Fruit fly (Drosophila melanogaster) whole organism, embryonic: ENCODE measurements around the gene MESR3.
A peak's percentile ranks its signal among the peaks of the same experiment; 100 is the strongest.

Experiments
- BEAF-32 ChIP-seq: fragments of 200-800 bp; sonication (Bioruptor generic); optimal IDR thresholded peaks from 3 replicates; lab custom pipeline; 2017; ENCODE audit warnings: missing biosample characterization, missing genetic modification characterization, mild to moderate bottlenecking, moderate library complexity, missing genetic modification reagents
- CG10147 ChIP-seq: fragments of 200-800 bp; sonication (Bioruptor generic); optimal IDR thresholded peaks from 2 replicates; lab custom pipeline; 2019; ENCODE audit warnings: missing biosample characterization, mild to moderate bottlenecking, missing genetic modification characterization, moderate library complexity
- CG10209 ChIP-seq: fragments of 200-800 bp; sonication (Bioruptor generic); optimal IDR thresholded peaks from 3 replicates; lab custom pipeline; 2017; ENCODE audit warnings: missing biosample characterization, mild to moderate bottlenecking, missing genetic modification characterization, missing genetic modification reagents
- CG11247 ChIP-seq: fragments of 200-800 bp; sonication (Bioruptor generic); IDR thresholded peaks from 2 replicates; pipeline ENCODE4 v1.3.6; 2022; ENCODE audit warnings: missing biosample characterization, missing genetic modification characterization
- CG11723 ChIP-seq: fragments of 200-800 bp; sonication (Bioruptor generic); optimal IDR thresholded peaks from 2 replicates; lab custom pipeline; 2017; ENCODE audit warnings: missing biosample characterization, mild to moderate bottlenecking, missing genetic modification characterization
- CG15696 ChIP-seq: fragments of 200-800 bp; sonication (Bioruptor generic); optimal IDR thresholded peaks from 2 replicates; lab custom pipeline; 2019; ENCODE audit warnings: missing biosample characterization, mild to moderate bottlenecking, missing genetic modification characterization, moderate library complexity
- CG1602 ChIP-seq: fragments of 200-800 bp; sonication (Bioruptor generic); optimal IDR thresholded peaks from 3 replicates; lab custom pipeline; 2016; ENCODE audit warnings: missing biosample characterization, missing genetic modification characterization
- CG1792 ChIP-seq: fragments of 200-800 bp; sonication (Bioruptor generic); optimal IDR thresholded peaks from 2 replicates; lab custom pipeline; 2016; ENCODE audit warnings: missing biosample characterization, missing genetic modification characterization
- CG2116 ChIP-seq: fragments of 200-800 bp; sonication (Bioruptor generic); optimal IDR thresholded peaks from 3 replicates; lab custom pipeline; 2018; ENCODE audit warnings: missing biosample characterization, mild to moderate bottlenecking, missing genetic modification characterization
- CG2129 ChIP-seq: fragments of 200-800 bp; sonication (Bioruptor generic); IDR thresholded peaks from 2 replicates; pipeline ENCODE4 v1.3.6; 2022; ENCODE audit warnings: missing biosample characterization, missing genetic modification characterization; ENCODE audit not compliant: partially characterized antibody
- CG34422 ChIP-seq: fragments of 200-800 bp; sonication (Bioruptor generic); IDR thresholded peaks from 3 replicates; pipeline ENCODE4 v1.3.6; 2022; ENCODE audit warnings: missing biosample characterization, missing genetic modification characterization
- CG4404 ChIP-seq: fragments of 200-800 bp; sonication (Bioruptor generic); IDR thresholded peaks from 2 replicates; pipeline ENCODE4 v1.3.6; 2022; ENCODE audit warnings: missing biosample characterization, missing genetic modification characterization
- CG6175 ChIP-seq: fragments of 200-800 bp; sonication (Bioruptor generic); IDR thresholded peaks from 3 replicates; pipeline ENCODE4 v1.3.6; 2022; ENCODE audit warnings: missing biosample characterization, missing genetic modification characterization
- CG6654 ChIP-seq: fragments of 200-800 bp; sonication (Bioruptor generic); optimal IDR thresholded peaks from 2 replicates; lab custom pipeline; 2017; ENCODE audit warnings: missing biosample characterization, mild to moderate bottlenecking, missing genetic modification characterization
- CG9437 ChIP-seq: fragments of 200-800 bp; sonication (Bioruptor generic); optimal IDR thresholded peaks from 2 replicates; lab custom pipeline; 2018; ENCODE audit warnings: missing biosample characterization, mild to moderate bottlenecking, missing genetic modification characterization
- CTCF ChIP-seq: fragments of 200-800 bp; sonication (Bioruptor generic); optimal IDR thresholded peaks from 2 replicates; lab custom pipeline; 2017; ENCODE audit warnings: missing biosample characterization, mild to moderate bottlenecking, missing genetic modification characterization, moderate library complexity
- Camta ChIP-seq: fragments of 200-800 bp; sonication (Bioruptor generic); optimal IDR thresholded peaks from 2 replicates; lab custom pipeline; 2016; ENCODE audit warnings: missing biosample characterization, missing genetic modification characterization
- Dll ChIP-seq: fragments of 200-800 bp; sonication (Bioruptor generic); IDR thresholded peaks from 4 replicates; pipeline ENCODE4 v1.3.6; 2022; ENCODE audit warnings: missing biosample characterization, missing genetic modification characterization; ENCODE audit not compliant: partially characterized antibody
- Doc3 ChIP-seq: fragments of 200-800 bp; sonication (Bioruptor generic); IDR thresholded peaks from 3 replicates; pipeline ENCODE4 v1.3.6; 2022; ENCODE audit warnings: missing biosample characterization, missing genetic modification characterization; ENCODE audit not compliant: partially characterized antibody
- Fer3 ChIP-seq: fragments of 200-800 bp; sonication (Bioruptor generic); optimal IDR thresholded peaks from 2 replicates; lab custom pipeline; 2018; ENCODE audit warnings: missing biosample characterization, mild to moderate bottlenecking, missing genetic modification characterization, moderate library complexity
- Gsc ChIP-seq: fragments of 200-800 bp; sonication (Bioruptor generic); IDR thresholded peaks from 2 replicates; pipeline ENCODE4 v1.3.6; 2022; ENCODE audit warnings: missing biosample characterization, missing genetic modification characterization
- H15 ChIP-seq: fragments of 200-800 bp; sonication (Bioruptor generic); IDR thresholded peaks from 3 replicates; pipeline ENCODE4 v1.3.6; 2022; ENCODE audit warnings: missing biosample characterization, missing genetic modification characterization
- Hand ChIP-seq: fragments of 200-800 bp; sonication (Bioruptor generic); optimal IDR thresholded peaks from 2 replicates; lab custom pipeline; 2017; ENCODE audit warnings: mild to moderate bottlenecking, missing biosample characterization, missing genetic modification reagents, missing genetic modification characterization
- Jarid2 ChIP-seq: fragments of 200-800 bp; sonication (Bioruptor generic); optimal IDR thresholded peaks from 3 replicates; lab custom pipeline; 2017; ENCODE audit warnings: mild to moderate bottlenecking, missing biosample characterization, missing genetic modification reagents, missing genetic modification characterization
- Lhr ChIP-seq: fragments of 200-800 bp; sonication (Bioruptor generic); optimal IDR thresholded peaks from 3 replicates; lab custom pipeline; 2017; ENCODE audit warnings: mild to moderate bottlenecking, missing biosample characterization, missing genetic modification reagents, missing genetic modification characterization
- Lpt ChIP-seq: fragments of >200 bp; optimal IDR thresholded peaks from 2 replicates; lab custom pipeline; 2018; ENCODE audit warnings: missing biosample characterization, missing genetic modification characterization
- MBD-R2 ChIP-seq: fragments of 200-800 bp; sonication (Bioruptor generic); IDR thresholded peaks from 2 replicates; pipeline ENCODE4 v1.3.6; 2022; ENCODE audit warnings: missing biosample characterization, missing genetic modification characterization
- MTF-1 ChIP-seq: fragments of 200-800 bp; sonication (Bioruptor generic); optimal IDR thresholded peaks from 2 replicates; lab custom pipeline; 2018; ENCODE audit warnings: missing biosample characterization, mild to moderate bottlenecking, missing genetic modification characterization, borderline replicate concordance
- Oaz ChIP-seq: fragments of 200-800 bp; sonication (Bioruptor generic); IDR thresholded peaks from 2 replicates; pipeline ENCODE4 v1.3.6; 2022; ENCODE audit warnings: missing biosample characterization, missing genetic modification characterization
- Optix ChIP-seq: fragments of 200-800 bp; sonication (Bioruptor generic); IDR thresholded peaks from 3 replicates; pipeline ENCODE4 v1.3.6; 2022; ENCODE audit warnings: missing biosample characterization, missing genetic modification characterization
- Ptx1 ChIP-seq: fragments of 200-800 bp; sonication (Bioruptor generic); IDR thresholded peaks from 2 replicates; pipeline ENCODE4 v1.3.6; 2022; ENCODE audit warnings: missing biosample characterization, missing genetic modification characterization
- Sry-β ChIP-seq: fragments of 200-800 bp; sonication (Bioruptor generic); optimal IDR thresholded peaks from 2 replicates; lab custom pipeline; 2018; ENCODE audit warnings: missing biosample characterization, mild to moderate bottlenecking, missing genetic modification characterization, moderate library complexity
- Stat92E ChIP-seq, 3 experiments: fragments of >200 bp in 2 of 3; fragments of 200-800 bp in 1 of 3; sonication (Bioruptor generic) in 1 of 3; optimal IDR thresholded peaks; 2 replicates each; lab custom pipeline; 2017 to 2019; ENCODE audit warnings: missing biosample characterization in 3 of 3, missing genetic modification characterization in 3 of 3, mild to moderate bottlenecking in 1 of 3, moderate library complexity in 1 of 3
- abd-A ChIP-seq: fragments of 200-800 bp; sonication (Bioruptor generic); optimal IDR thresholded peaks from 3 replicates; lab custom pipeline; 2019; ENCODE audit warnings: missing biosample characterization, mild to moderate bottlenecking, missing genetic modification characterization, moderate library complexity
- ap ChIP-seq: fragments of 200-800 bp; sonication (Bioruptor generic); IDR thresholded peaks from 2 replicates; pipeline ENCODE4 v1.3.6; 2022; ENCODE audit warnings: missing biosample characterization, missing genetic modification characterization
- ato ChIP-seq: fragments of 200-800 bp; sonication (Bioruptor generic); IDR thresholded peaks from 2 replicates; pipeline ENCODE4 v1.3.6; 2022; ENCODE audit warnings: missing biosample characterization, missing genetic modification characterization; ENCODE audit not compliant: partially characterized antibody
- bbx ChIP-seq: fragments of 200-800 bp; sonication (Bioruptor generic); IDR thresholded peaks from 2 replicates; pipeline ENCODE4 v1.3.6; 2022; ENCODE audit warnings: missing biosample characterization, missing genetic modification characterization; ENCODE audit not compliant: partially characterized antibody
- bigmax ChIP-seq: fragments of 200-800 bp; sonication (Bioruptor generic); optimal IDR thresholded peaks from 2 replicates; lab custom pipeline; 2018; ENCODE audit warnings: missing biosample characterization, mild to moderate bottlenecking, missing genetic modification characterization
- btn ChIP-seq: fragments of 200-800 bp; sonication (Bioruptor generic); optimal IDR thresholded peaks from 2 replicates; lab custom pipeline; 2016; ENCODE audit warnings: missing biosample characterization, missing genetic modification characterization
- chn ChIP-seq: fragments of 200-800 bp; sonication (Bioruptor generic); optimal IDR thresholded peaks from 2 replicates; lab custom pipeline; 2016; ENCODE audit warnings: missing biosample characterization, missing genetic modification characterization
- gcm2 ChIP-seq: fragments of 200-800 bp; sonication (Bioruptor generic); optimal IDR thresholded peaks from 2 replicates; lab custom pipeline; 2016; ENCODE audit warnings: missing biosample characterization, missing genetic modification characterization
- ham ChIP-seq: fragments of 200-800 bp; sonication (Bioruptor generic); IDR thresholded peaks from 2 replicates; pipeline ENCODE4 v1.3.6; 2022; ENCODE audit warnings: missing biosample characterization, missing genetic modification characterization
- lmd ChIP-seq: fragments of 200-800 bp; sonication (Bioruptor generic); IDR thresholded peaks from 2 replicates; pipeline ENCODE4 v1.3.6; 2022; ENCODE audit warnings: missing biosample characterization, missing genetic modification characterization
- mirr ChIP-seq: fragments of 200-800 bp; sonication (Bioruptor generic); optimal IDR thresholded peaks from 3 replicates; lab custom pipeline; 2018; ENCODE audit warnings: missing biosample characterization, mild to moderate bottlenecking, missing genetic modification characterization
- nom ChIP-seq: fragments of 200-800 bp; sonication (Bioruptor generic); optimal IDR thresholded peaks from 2 replicates; lab custom pipeline; 2017; ENCODE audit warnings: missing biosample characterization, missing genetic modification characterization, mild to moderate bottlenecking, moderate library complexity, missing genetic modification reagents
- pan ChIP-seq, 4 experiments: fragments of >200 bp in 3 of 4; fragments of 200-800 bp in 1 of 4; sonication (Bioruptor generic) in 1 of 4; optimal IDR thresholded peaks in 3 of 4; IDR thresholded peaks in 1 of 4; 2 replicates each; pipeline versions ENCODE4 v1.3.6 to Lab custom; 2017 to 2022; ENCODE audit warnings: missing biosample characterization in 2 of 4, missing genetic modification characterization in 2 of 4, mixed read lengths in 1 of 4
- tup ChIP-seq: fragments of 200-800 bp; sonication (Bioruptor generic); optimal IDR thresholded peaks from 2 replicates; lab custom pipeline; 2016; ENCODE audit warnings: missing biosample characterization, mild to moderate bottlenecking, missing genetic modification characterization, moderate library complexity
- vnd ChIP-seq: fragments of 200-800 bp; sonication (Bioruptor generic); IDR thresholded peaks from 3 replicates; pipeline ENCODE4 v1.3.6; 2022; ENCODE audit warnings: missing biosample characterization, missing genetic modification characterization; ENCODE audit not compliant: partially characterized antibody

The MESR3 gene

DNA sequence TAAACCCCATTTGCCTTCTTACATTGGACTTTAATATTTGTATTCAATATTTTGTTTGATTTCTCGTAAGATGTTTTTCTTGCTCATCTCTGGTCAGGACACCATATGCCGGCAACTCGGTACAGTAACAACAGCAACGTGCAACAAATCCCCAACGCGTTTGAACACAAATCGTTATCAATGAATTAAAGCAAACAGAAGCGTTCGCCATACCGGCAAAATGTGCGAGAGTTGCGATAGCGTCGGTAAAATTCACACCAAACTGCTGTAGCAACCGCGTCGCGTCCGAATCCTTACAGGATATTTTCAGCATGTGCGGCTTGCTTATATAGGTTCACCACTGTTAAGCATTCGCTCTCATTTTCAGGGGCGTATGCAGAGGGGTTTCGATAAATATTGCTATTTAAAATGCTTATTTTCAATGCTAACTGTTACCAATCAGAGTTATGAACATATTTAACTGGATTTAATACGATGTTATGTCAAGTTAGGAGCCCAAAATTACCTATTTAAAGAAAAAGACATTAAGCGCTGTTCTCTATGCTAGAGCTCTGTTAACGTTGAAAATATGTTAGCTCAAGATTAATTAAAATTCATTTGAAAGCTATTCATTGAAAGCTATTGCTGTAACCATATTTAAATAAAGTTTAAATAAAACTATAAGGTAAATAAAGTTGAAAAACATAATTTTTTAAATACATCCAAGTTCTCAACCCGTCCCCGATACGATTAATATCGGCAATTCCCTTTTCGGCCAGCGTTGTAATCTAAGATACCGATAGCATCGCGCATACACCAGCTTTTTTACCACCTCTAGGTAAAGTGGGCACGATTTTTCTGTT, 26.7 kb upstream of the MESR3 start, which contains the start of the genes Pde11 and CG15160 (continued):
- no peak for TF ChIP-seq CG6654 (GFP tag; lab: Kevin White, UChicago)
- no peak for TF ChIP-seq CG10209 (GFP tag; lab: Kevin White, UChicago)
- TF ChIP-seq CG34422: peak; percentile 41; the same call in 1 of the 3 replicates
- TF ChIP-seq Ptx1 (GFP tag; lab: Robert Waterston, UW): peak; percentile 40
- peak; percentile 99 for TF ChIP-seq CG2116 (GFP tag; lab: Kevin White, UChicago)
- no peak for TF ChIP-seq Oaz
- TF ChIP-seq CG4404 (GFP tag; lab: Robert Waterston, UW): no peak
- no peak for TF ChIP-seq Optix (GFP tag; lab: Robert Waterston, UW)
- peak; percentile 78 for TF ChIP-seq Lhr (GFP tag; lab: Kevin White, UChicago)
- TF ChIP-seq BEAF-32 (GFP tag; lab: Kevin White, UChicago): peak; percentile 98
- no peak for TF ChIP-seq pan (optimal IDR thresholded peaks at IDR 0.05; lab: Kevin White, UChicago)
- peak in 1 of 2 experiments; percentile 29 for TF ChIP-seq pan (GFP tag; optimal IDR thresholded peaks at IDR 0.05 in 1 of 2, IDR thresholded peaks at IDR 0.05 in 1 of 2)
- no peak for TF ChIP-seq CG10147
- no peak for TF ChIP-seq ap
- no peak for TF ChIP-seq btn (GFP tag; lab: Kevin White, UChicago)
- peak; percentile 22; the same call in 1 of the 2 replicates for TF ChIP-seq lmd (GFP tag; lab: Robert Waterston, UW)
- TF ChIP-seq CTCF (GFP tag; lab: Kevin White, UChicago): peak; percentile 44
- TF ChIP-seq Doc3: peak; percentile 95
- TF ChIP-seq chn (GFP tag; lab: Kevin White, UChicago): peak; percentile 51
- TF ChIP-seq Hand (GFP tag; lab: Kevin White, UChicago): no peak
- TF ChIP-seq Lpt (GFP tag; lab: Kevin White, UChicago): no peak
- TF ChIP-seq CG11723 (GFP tag; lab: Kevin White, UChicago): no peak
- TF ChIP-seq MBD-R2: peak; percentile 86
- TF ChIP-seq tup (GFP tag; lab: Kevin White, UChicago): no peak
- TF ChIP-seq nom (GFP tag; lab: Kevin White, UChicago): no peak
- TF ChIP-seq Gsc (GFP tag; lab: Robert Waterston, UW): no peak
- peak; percentile 85 for TF ChIP-seq CG2129 (GFP tag; lab: Robert Waterston, UW)
- peak; percentile 100 for TF ChIP-seq vnd (GFP tag; lab: Robert Waterston, UW)
- no peak for TF ChIP-seq CG6175 (GFP tag; lab: Robert Waterston, UW)
- TF ChIP-seq H15 (GFP tag; lab: Robert Waterston, UW): no peak
- peak; percentile 100 for TF ChIP-seq bbx (GFP tag; lab: Robert Waterston, UW)
- TF ChIP-seq CG11247 (GFP tag; lab: Robert Waterston, UW): no peak
- no peak for TF ChIP-seq gcm2
- TF ChIP-seq Stat92E (GFP tag; optimal IDR thresholded peaks at IDR 0.05; lab: Kevin White, UChicago): peak in 1 of 3 experiments; percentile 28
- TF ChIP-seq CG15696 (tag; lab: Kevin White, UChicago): peak; percentile 8
- peak; percentile 98 for TF ChIP-seq ato
- TF ChIP-seq bigmax (GFP tag; lab: Kevin White, UChicago): no peak
- TF ChIP-seq CG1792 (GFP tag; lab: Kevin White, UChicago): no peak
- no peak for TF ChIP-seq CG9437
- TF ChIP-seq CG1602 (GFP tag; lab: Kevin White, UChicago): peak; percentile 32
- TF ChIP-seq Sry-β (GFP tag; lab: Kevin White, UChicago): no peak
- TF ChIP-seq mirr (GFP tag; lab: Kevin White, UChicago): no peak
- no peak for TF ChIP-seq ham (GFP tag; lab: Robert Waterston, UW)
- peak; percentile 38 for TF ChIP-seq Jarid2 (GFP tag; lab: Kevin White, UChicago)
- peak; percentile 2 for TF ChIP-seq MTF-1 (GFP tag; lab: Kevin White, UChicago)
- TF ChIP-seq Camta (GFP tag; lab: Kevin White, UChicago): peak; percentile 20
- TF ChIP-seq Dll (GFP tag; lab: Robert Waterston, UW): peak; percentile 96
- TF ChIP-seq Fer3 (tag; lab: Kevin White, UChicago): no peak
- TF ChIP-seq abd-A: no peak
